Fruit fly (Drosophila melanogaster): ENCODE results near the gene chp.

Gene chp

DNA sequence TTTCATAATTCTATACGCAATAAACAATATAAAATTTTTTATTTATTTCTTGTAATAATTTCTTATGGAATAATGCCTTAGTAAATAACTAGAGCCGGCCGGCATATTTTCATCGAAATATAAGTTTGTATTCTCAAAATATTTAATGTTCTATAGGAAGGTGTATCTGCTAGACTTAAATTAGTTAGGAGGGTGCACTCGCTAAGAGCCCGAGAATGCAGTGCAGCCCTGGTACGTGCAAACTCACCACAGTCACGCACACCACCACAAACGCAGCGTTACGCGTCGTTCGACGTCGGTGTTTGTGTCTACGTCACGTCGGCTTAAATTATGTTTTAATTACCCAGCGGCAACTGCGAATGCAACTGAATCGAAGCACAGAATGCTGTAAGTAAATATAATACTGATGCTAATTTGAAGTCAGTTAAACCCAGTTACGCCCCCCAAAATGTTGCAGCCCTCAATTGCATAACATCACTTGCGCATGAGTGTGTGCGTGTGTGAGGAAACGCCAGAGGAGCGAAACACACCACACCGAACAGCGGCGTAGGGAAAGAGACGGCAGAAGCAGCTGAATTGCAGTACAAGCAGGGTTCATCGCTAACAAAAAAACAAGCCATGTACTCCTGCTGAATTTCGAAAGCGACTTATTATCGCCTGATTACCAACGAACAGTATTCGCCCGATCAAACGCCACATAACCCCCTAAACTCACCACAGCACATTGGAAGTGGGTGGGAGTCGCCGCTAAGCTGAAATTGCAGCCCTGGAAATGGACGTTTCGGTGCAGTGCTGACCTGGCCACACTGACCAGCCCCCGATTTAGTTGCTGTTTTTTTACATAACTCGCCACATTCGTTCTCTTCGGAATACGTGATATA, 10.2 kb upstream of the chp start, which contains the start of gene CG12054 (continued):
- no peak for TF ChIP-seq CG2199 (GFP tag; IDR thresholded peaks at IDR 0.05)
- TF ChIP-seq CG1647 (GFP tag; optimal IDR thresholded peaks at IDR 0.05): no peak
- no peak for TF ChIP-seq CG10565 (GFP tag; optimal IDR thresholded peaks at IDR 0.05)
- TF ChIP-seq lola (GFP tag; optimal IDR thresholded peaks at IDR 0.05): no peak
- TF ChIP-seq Chrac-16 (GFP tag; optimal IDR thresholded peaks at IDR 0.05): no peak
- no peak for TF ChIP-seq CG14860 (GFP tag; IDR thresholded peaks at IDR 0.05; ENCODE audit: partially characterized antibody)
- TF ChIP-seq bsh (GFP tag; optimal IDR thresholded peaks at IDR 0.05): no peak
- no peak for TF ChIP-seq shn (GFP tag; optimal IDR thresholded peaks at IDR 0.05)
- TF ChIP-seq her (GFP tag; optimal IDR thresholded peaks at IDR 0.05): no peak
- TF ChIP-seq Dp (GFP tag; optimal IDR thresholded peaks at IDR 0.05): peak; percentile 1
- no peak for TF ChIP-seq Gsc (GFP tag; IDR thresholded peaks at IDR 0.05)
- TF ChIP-seq CG1233 (GFP tag; optimal IDR thresholded peaks at IDR 0.05): no peak
- no peak for TF ChIP-seq fd64A (GFP tag; optimal IDR thresholded peaks at IDR 0.05)
- no peak for TF ChIP-seq NfI (GFP tag; optimal IDR thresholded peaks at IDR 0.05)
- no peak for TF ChIP-seq Dbx (GFP tag; IDR thresholded peaks at IDR 0.05)
- no peak for TF ChIP-seq chif (GFP tag; optimal IDR thresholded peaks at IDR 0.05)
- no peak for TF ChIP-seq sim (GFP tag; IDR thresholded peaks at IDR 0.05)
- no peak for TF ChIP-seq h (optimal IDR thresholded peaks at IDR 0.05)
- TF ChIP-seq run (tag; optimal IDR thresholded peaks at IDR 0.05): no peak
- no peak for TF ChIP-seq Hey (tag; optimal IDR thresholded peaks at IDR 0.05)
- no peak for TF ChIP-seq Ssrp (tag; optimal IDR thresholded peaks at IDR 0.05)
- TF ChIP-seq az2 (GFP tag; optimal IDR thresholded peaks at IDR 0.05): no peak
- TF ChIP-seq CG10431 (GFP tag; optimal IDR thresholded peaks at IDR 0.05): no peak
- TF ChIP-seq CG2889 (GFP tag; IDR thresholded peaks at IDR 0.05): no peak
- no peak for TF ChIP-seq CG10462 (GFP tag; optimal IDR thresholded peaks at IDR 0.05)
- TF ChIP-seq MTF-1 (GFP tag; optimal IDR thresholded peaks at IDR 0.05; ENCODE audit: borderline replicate concordance): no peak
- no peak for TF ChIP-seq NK7.1 (GFP tag; optimal IDR thresholded peaks at IDR 0.05)
- TF ChIP-seq Taf1 (GFP tag; IDR thresholded peaks at IDR 0.05): no peak
- no peak for TF ChIP-seq Fer3 (tag; optimal IDR thresholded peaks at IDR 0.05)
- no peak for TF ChIP-seq E2f2 (GFP tag; IDR thresholded peaks at IDR 0.05)
- TF ChIP-seq Drgx (GFP tag; IDR thresholded peaks at IDR 0.05): no peak
- TF ChIP-seq dmrt11E (tag; optimal IDR thresholded peaks at IDR 0.05): no peak
- TF ChIP-seq CG6254 (GFP tag; optimal IDR thresholded peaks at IDR 0.05): no peak
- no peak for TF ChIP-seq kah (GFP tag; optimal IDR thresholded peaks at IDR 0.05)
- TF ChIP-seq bcd (GFP tag; optimal IDR thresholded peaks at IDR 0.05): peak; percentile 23
- no peak for TF ChIP-seq cas (GFP tag; IDR thresholded peaks at IDR 0.05)
- no peak for TF ChIP-seq Hr78 (GFP tag; optimal IDR thresholded peaks at IDR 0.05)
- no peak for TF ChIP-seq esg (GFP tag; conservative IDR thresholded peaks at IDR 0.05)
- no peak for TF ChIP-seq NC2α (GFP tag; optimal IDR thresholded peaks at IDR 0.05)
- TF ChIP-seq HLHmδ (GFP tag; optimal IDR thresholded peaks at IDR 0.05): no peak
- TF ChIP-seq lilli (GFP tag; optimal IDR thresholded peaks at IDR 0.05): peak; percentile 9
- peak; percentile 54 for TF ChIP-seq pita (GFP tag; optimal IDR thresholded peaks at IDR 0.05)
- no peak for TF ChIP-seq CG12219 (GFP tag; optimal IDR thresholded peaks at IDR 0.05)
- peak; percentile 7 for TF ChIP-seq CG13894 (tag; optimal IDR thresholded peaks at IDR 0.05)
- no peak for TF ChIP-seq CG18262 (tag; optimal IDR thresholded peaks at IDR 0.05)
- TF ChIP-seq gsb-n (tag; optimal IDR thresholded peaks at IDR 0.05): peak; percentile 0
- TF ChIP-seq Ptx1 (GFP tag; IDR thresholded peaks at IDR 0.05): no peak
- peak; percentile 3 for TF ChIP-seq Myb (GFP tag; optimal IDR thresholded peaks at IDR 0.05)
- TF ChIP-seq Med (GFP tag): peak; percentile 79

All from whole organism, embryonic.